Fruit fly (Drosophila melanogaster): ENCODE measurements around the gene CG31883.

DNA sequence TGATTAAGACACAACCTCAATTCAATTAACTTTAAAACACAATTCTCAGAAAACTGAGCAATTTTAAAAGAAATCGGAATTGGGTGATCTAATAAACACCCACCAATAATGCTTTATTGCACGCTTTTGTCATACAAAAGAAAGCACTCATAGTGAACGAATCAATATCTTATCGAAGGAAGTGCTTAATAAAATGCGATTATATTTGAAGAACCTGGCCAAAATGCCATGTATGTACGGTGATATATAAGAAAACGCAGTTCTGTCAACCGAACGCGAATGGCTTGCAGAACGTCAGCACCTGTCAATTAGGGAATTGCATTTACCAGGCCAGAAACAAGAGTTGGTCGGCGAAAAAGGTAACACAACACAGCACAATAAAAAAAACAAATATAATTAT is 14.5 kb upstream of the CG31883 start:
- TF ChIP-seq CG8478 (optimal IDR thresholded peaks at IDR 0.05) (no peak), CTCF (optimal IDR thresholded peaks at IDR 0.05) (no peak)

Measured in S2 (cell line).